Worm (Caenorhabditis elegans) whole organism, late embryonic: ENCODE measurements around the gene cysl-4.

Source experiments
- C38D4.7 ChIP-seq: fragments of 200-800 bp; sonication (Bioruptor generic); optimal IDR thresholded peaks from 2 replicates; lab custom pipeline; 2018; ENCODE audit warnings: mild to moderate bottlenecking, missing genetic modification characterization, moderate library complexity, missing compliant biosample characterization
- elt-4 ChIP-seq: sonication (generic microtip); optimal IDR thresholded peaks from 2 replicates; lab custom pipeline; 2016; ENCODE audit warnings: missing genetic modification characterization, missing compliant biosample characterization
- ets-4 ChIP-seq: sonication (generic microtip); optimal IDR thresholded peaks from 2 replicates; lab custom pipeline; 2016; ENCODE audit warnings: missing genetic modification characterization, missing compliant biosample characterization
- pqm-1 ChIP-seq: sonication (generic microtip); optimal IDR thresholded peaks from 2 replicates; lab custom pipeline; 2016; ENCODE audit warnings: missing genetic modification characterization, missing compliant biosample characterization
- ref-2 ChIP-seq: sonication (generic microtip); optimal IDR thresholded peaks from 2 replicates; lab custom pipeline; 2016; ENCODE audit warnings: missing genetic modification characterization, missing compliant biosample characterization
- tbx-7 ChIP-seq: sonication (generic microtip); optimal IDR thresholded peaks from 2 replicates; lab custom pipeline; 2016; ENCODE audit warnings: missing genotype, missing genetic modification characterization, missing compliant biosample characterization

- TF ChIP-seq tbx-7 (tag; lab: Kevin White, UChicago) (no peak), pqm-1 (tag; lab: Kevin White, UChicago) (no peak), elt-4 (tag; lab: Kevin White, UChicago) (no peak), ets-4 (tag; lab: Kevin White, UChicago) (no peak), C38D4.7 (no peak), ref-2 (tag; lab: Kevin White, UChicago) (no peak)
These were observed 40.0 kb upstream of the cysl-4 start, which contains the start of gene srj-15 for ce11 chrV:1964806-1965205.
